Worm (Caenorhabditis elegans): Measurements from ENCODE around the gene F10D2.8.

Gene F10D2.8

ce11 chrV:7184549-7184948 lies 34.0 kb upstream of the F10D2.8 start, which contains the start of gene pitr-5:
Gene pitr-5, plus strand, starts transcription at chrV:7184849.
- TF ChIP-seq ceh-58 (GFP tag; IDR thresholded peaks at IDR 0.05) (no peak), mcd-1 (GFP tag; IDR thresholded peaks at IDR 0.05) (no peak), C06A6.2 (GFP tag; conservative IDR thresholded peaks at IDR 0.05) (no peak), nhr-179 (tag; optimal IDR thresholded peaks at IDR 0.05) (no peak), fkh-3 (tag; optimal IDR thresholded peaks at IDR 0.05) (no peak), rcor-1 (GFP tag; IDR thresholded peaks at IDR 0.05) (no peak), snpc-3.4 (tag; optimal IDR thresholded peaks at IDR 0.05) (no peak), hsf-1 (GFP tag; IDR thresholded peaks at IDR 0.05) (no peak), aptf-3 (GFP tag; IDR thresholded peaks at IDR 0.05) (no peak)

ce11 chrV:7178843-7179242 lies 28.3 kb upstream of the F10D2.8 start, which contains the start of gene cpsf-2:
Gene cpsf-2, plus strand, starts transcription at chrV:7179172.
- TF ChIP-seq efl-1 (GFP tag; optimal IDR thresholded peaks at IDR 0.05) = peak; percentile 3
- TF ChIP-seq F55B11.4 (tag; optimal IDR thresholded peaks at IDR 0.05; ENCODE audit: borderline replicate concordance, insufficient read depth) = no peak

- TF ChIP-seq ets-4 (GFP tag; optimal IDR thresholded peaks at IDR 0.05) = no peak
- no peak for TF ChIP-seq madf-8 (GFP tag; conservative IDR thresholded peaks at IDR 0.05)
- no peak for TF ChIP-seq somi-1 (GFP tag; optimal IDR thresholded peaks at IDR 0.05)
- no peak for TF ChIP-seq attf-3 (GFP tag; conservative IDR thresholded peaks at IDR 0.05)
- TF ChIP-seq fkh-3 (tag; optimal IDR thresholded peaks at IDR 0.05) = no peak
- no peak for TF ChIP-seq gei-17 (GFP tag; optimal IDR thresholded peaks at IDR 0.05)
- TF ChIP-seq bed-1 (GFP tag; IDR thresholded peaks at IDR 0.05) = no peak
- TF ChIP-seq mxl-1 (tag; optimal IDR thresholded peaks at IDR 0.05) = no peak
- TF ChIP-seq F10E7.11 (tag; optimal IDR thresholded peaks at IDR 0.05) = no peak
- no peak for TF ChIP-seq F52B5.7 (tag; optimal IDR thresholded peaks at IDR 0.05)
- no peak for TF ChIP-seq nhr-179 (tag; optimal IDR thresholded peaks at IDR 0.05)
- TF ChIP-seq tbp1 (GFP tag; optimal IDR thresholded peaks at IDR 0.05) = no peak
- no peak for TF ChIP-seq ceh-58 (GFP tag; IDR thresholded peaks at IDR 0.05)
- no peak for TF ChIP-seq nhr-27 (tag; optimal IDR thresholded peaks at IDR 0.05)
- TF ChIP-seq zfh-2 (GFP tag; conservative IDR thresholded peaks at IDR 0.05) = no peak
- TF ChIP-seq F55B11.4 (tag; optimal IDR thresholded peaks at IDR 0.05; ENCODE audit: borderline replicate concordance, insufficient read depth) = no peak
- no peak for TF ChIP-seq C06A6.2 (GFP tag; conservative IDR thresholded peaks at IDR 0.05)
- TF ChIP-seq xnd-1 (tag; optimal IDR thresholded peaks at IDR 0.05) = no peak
- TF ChIP-seq ceh-40 (GFP tag; IDR thresholded peaks at IDR 0.05) = no peak
These were observed 24.7 kb upstream of the F10D2.8 start, which contains the start of gene lgc-39 for ce11 chrV:7175201-7175600. Gene lgc-39, plus strand, starts transcription at chrV:7175501.

ce11 chrV:7166709-7167108 lies 16.2 kb upstream of the F10D2.8 start, which contains the start of gene ugt-36:
Gene ugt-36, plus strand, starts transcription at chrV:7167009.
- TF ChIP-seq xnd-1 (tag; optimal IDR thresholded peaks at IDR 0.05) (no peak), F49E8.2 (tag; optimal IDR thresholded peaks at IDR 0.05; ENCODE audit: insufficient read depth) (no peak)

ce11 chrV:7164210-7164609 lies 13.7 kb upstream of the F10D2.8 start, which contains the start of gene srh-83:
Gene srh-83, plus strand, starts transcription at chrV:7164510.
- TF ChIP-seq Y79H2A.3 (GFP tag; conservative IDR thresholded peaks at IDR 0.05) (no peak), bed-2 (GFP tag; IDR thresholded peaks at IDR 0.05) (no peak), ekl-4 (GFP tag; IDR thresholded peaks at IDR 0.05) (no peak), fkh-3 (tag; optimal IDR thresholded peaks at IDR 0.05) (no peak), mxl-1 (tag; optimal IDR thresholded peaks at IDR 0.05) (no peak), F52B5.7 (tag; optimal IDR thresholded peaks at IDR 0.05) (no peak), sdz-38 (tag; optimal IDR thresholded peaks at IDR 0.05) (no peak), Y53F4B.3 (GFP tag; IDR thresholded peaks at IDR 0.05) (no peak), egrh-3 (GFP tag; IDR thresholded peaks at IDR 0.05) (no peak), aptf-2 (GFP tag; conservative IDR thresholded peaks at IDR 0.05) (no peak)

All from whole organism, young adult.